Fruit fly (Drosophila melanogaster) whole organism, adult: ENCODE measurements around the gene ApepP.
A peak's percentile ranks its signal among the peaks of the same experiment; 100 is the strongest.

Experiments
- CG11617 ChIP-seq: fragments of 200-800 bp; sonication (Bioruptor generic); optimal IDR thresholded peaks from 2 replicates; lab custom pipeline; 2017; ENCODE audit warnings: mild to moderate bottlenecking, missing biosample characterization, missing genetic modification reagents, missing genetic modification characterization
- CG12768 ChIP-seq: fragments of 200-800 bp; sonication (Bioruptor generic); optimal IDR thresholded peaks from 2 replicates; lab custom pipeline; 2017; ENCODE audit warnings: missing biosample characterization, missing genetic modification characterization, mild to moderate bottlenecking, moderate library complexity, missing genetic modification reagents
- CG14711 ChIP-seq: fragments of 200-800 bp; sonication (Bioruptor generic); optimal IDR thresholded peaks from 2 replicates; lab custom pipeline; 2018; ENCODE audit warnings: missing biosample characterization, mild to moderate bottlenecking, missing genetic modification characterization, moderate library complexity
- CG1620 ChIP-seq: fragments of 200-800 bp; sonication (Bioruptor generic); optimal IDR thresholded peaks from 2 replicates; lab custom pipeline; 2016; ENCODE audit warnings: missing biosample characterization, missing genetic modification characterization
- CG33017 ChIP-seq: fragments of 200-800 bp; sonication (Bioruptor generic); optimal IDR thresholded peaks from 2 replicates; lab custom pipeline; 2018; ENCODE audit warnings: missing biosample characterization, mild to moderate bottlenecking, missing genetic modification characterization, moderate library complexity
- CG5204 ChIP-seq: fragments of 200-800 bp; sonication (Bioruptor generic); optimal IDR thresholded peaks from 2 replicates; lab custom pipeline; 2016; ENCODE audit warnings: missing biosample characterization, missing genetic modification characterization
- CG7045 ChIP-seq: fragments of 200-800 bp; sonication (Bioruptor generic); optimal IDR thresholded peaks from 2 replicates; lab custom pipeline; 2017; ENCODE audit warnings: missing biosample characterization, mild to moderate bottlenecking, missing genetic modification characterization
- CG7101 ChIP-seq: fragments of 200-800 bp; sonication (Bioruptor generic); optimal IDR thresholded peaks from 2 replicates; lab custom pipeline; 2018; ENCODE audit warnings: missing biosample characterization, mild to moderate bottlenecking, missing genetic modification characterization, moderate library complexity
- Clk ChIP-seq: fragments of 200-800 bp; sonication (Bioruptor generic); optimal IDR thresholded peaks from 2 replicates; lab custom pipeline; 2017; ENCODE audit warnings: missing biosample characterization, missing genetic modification characterization
- Crg-1 ChIP-seq: fragments of 200-800 bp; sonication (Bioruptor generic); optimal IDR thresholded peaks from 2 replicates; lab custom pipeline; 2016; ENCODE audit warnings: missing biosample characterization, missing genetic modification characterization
- Hr96 ChIP-seq: fragments of 200-800 bp; sonication (Bioruptor generic); optimal IDR thresholded peaks from 2 replicates; lab custom pipeline; 2016; ENCODE audit warnings: missing biosample characterization, missing genetic modification characterization
- Mnt ChIP-seq: fragments of 200-800 bp; sonication (Bioruptor generic); optimal IDR thresholded peaks from 2 replicates; lab custom pipeline; 2016; ENCODE audit warnings: missing biosample characterization, mild to moderate bottlenecking, missing genetic modification characterization
- bab1 ChIP-seq: fragments of 200-800 bp; sonication (Bioruptor generic); optimal IDR thresholded peaks from 3 replicates; lab custom pipeline; 2019; ENCODE audit warnings: missing biosample characterization, mild to moderate bottlenecking, missing genetic modification characterization, moderate library complexity
- cic ChIP-seq: fragments of 200-800 bp; sonication (Bioruptor generic); optimal IDR thresholded peaks from 2 replicates; lab custom pipeline; 2017; ENCODE audit warnings: missing biosample characterization, mild to moderate bottlenecking, missing genetic modification characterization, moderate library complexity
- cnc ChIP-seq, 2 experiments: fragments of >200 bp; optimal IDR thresholded peaks; 2 replicates each; lab custom pipeline; 2017
- kay ChIP-seq: fragments of 200-800 bp; sonication (Bioruptor generic); peaks from one replicate; lab custom pipeline; 2016; ENCODE audit warnings: missing biosample characterization, missing genetic modification characterization, borderline replicate concordance
- ovo ChIP-seq: fragments of 200-800 bp; sonication (Bioruptor generic); optimal IDR thresholded peaks from 2 replicates; lab custom pipeline; 2016; ENCODE audit warnings: missing biosample characterization, missing genetic modification characterization
- pad ChIP-seq: fragments of 200-800 bp; sonication (Bioruptor generic); optimal IDR thresholded peaks from 3 replicates; lab custom pipeline; 2017; ENCODE audit warnings: missing biosample characterization, missing genetic modification characterization, mild to moderate bottlenecking, moderate library complexity, missing genetic modification reagents
- tj ChIP-seq: fragments of 200-800 bp; sonication (Bioruptor generic); optimal IDR thresholded peaks from 3 replicates; lab custom pipeline; 2017; ENCODE audit warnings: missing biosample characterization, mild to moderate bottlenecking, missing genetic modification characterization, moderate library complexity
- toe ChIP-seq: fragments of 200-800 bp; sonication (Bioruptor generic); optimal IDR thresholded peaks from 2 replicates; lab custom pipeline; 2016; ENCODE audit warnings: missing biosample characterization, missing genetic modification characterization

Gene ApepP

dm6 chr2L:16888574-16889376 lies 21.4 kb downstream of the ApepP start:
- peak; percentile 90 for TF ChIP-seq cic (GFP tag; lab: Kevin White, UChicago)
- TF ChIP-seq CG33017 (tag; lab: Kevin White, UChicago), result no peak
- peak; percentile 15 for TF ChIP-seq tj
- peak in 1 of 2 experiments; percentile 56 for TF ChIP-seq cnc (optimal IDR thresholded peaks at IDR 0.05; lab: Kevin White, UChicago)
- TF ChIP-seq kay (GFP tag; lab: Kevin White, UChicago), result peak; percentile 24
- TF ChIP-seq Mnt (GFP tag; lab: Kevin White, UChicago), result peak; percentile 45
- no peak for TF ChIP-seq ovo (GFP tag; lab: Kevin White, UChicago)

- no peak for TF ChIP-seq Clk (GFP tag; lab: Kevin White, UChicago)
- peak; percentile 99 for TF ChIP-seq kay (GFP tag; lab: Kevin White, UChicago)
- peak; percentile 78 for TF ChIP-seq Mnt (GFP tag; lab: Kevin White, UChicago)
- peak; percentile 68 for TF ChIP-seq pad (GFP tag; lab: Kevin White, UChicago)
- no peak for TF ChIP-seq CG14711 (tag; lab: Kevin White, UChicago)
- TF ChIP-seq Hr96 (GFP tag; lab: Kevin White, UChicago), result peak; percentile 56
- TF ChIP-seq CG7045 (GFP tag; lab: Kevin White, UChicago), result peak; percentile 11
- peak; percentile 51 for TF ChIP-seq CG7101 (tag; lab: Kevin White, UChicago)
- no peak for TF ChIP-seq Crg-1
- peak; percentile 75 for TF ChIP-seq toe
- TF ChIP-seq cic (GFP tag; lab: Kevin White, UChicago), result no peak
- TF ChIP-seq CG12768 (GFP tag; lab: Kevin White, UChicago), result peak; percentile 8
- peak; percentile 82 for TF ChIP-seq CG5204 (GFP tag; lab: Kevin White, UChicago)
- no peak for TF ChIP-seq ovo (GFP tag; lab: Kevin White, UChicago)
- no peak for TF ChIP-seq cnc (optimal IDR thresholded peaks at IDR 0.05; lab: Kevin White, UChicago)
- peak; percentile 43 for TF ChIP-seq CG11617 (GFP tag; lab: Kevin White, UChicago)
- TF ChIP-seq tj, result peak; percentile 1
- peak; percentile 42 for TF ChIP-seq CG33017 (tag; lab: Kevin White, UChicago)
- TF ChIP-seq bab1 (GFP tag; lab: Kevin White, UChicago), result peak; percentile 8
- TF ChIP-seq CG1620 (GFP tag; lab: Kevin White, UChicago), result peak; percentile 58
These were observed 22.3 kb downstream of the ApepP start, which contains the start of the genes osi and tweek for dm6 chr2L:16887660-16888573. Gene osi, minus strand, starts transcription at chr2L:16887966. Gene tweek, plus strand, starts transcription at chr2L:16888490.

- no peak for TF ChIP-seq Hr96 (GFP tag; lab: Kevin White, UChicago)
- peak; percentile 46 for TF ChIP-seq CG11617 (GFP tag; lab: Kevin White, UChicago)
- no peak for TF ChIP-seq CG14711 (tag; lab: Kevin White, UChicago)
- TF ChIP-seq CG33017 (tag; lab: Kevin White, UChicago), result peak; percentile 36
- TF ChIP-seq Clk (GFP tag; lab: Kevin White, UChicago), result no peak
- peak; percentile 84 for TF ChIP-seq kay (GFP tag; lab: Kevin White, UChicago)
- TF ChIP-seq CG12768 (GFP tag; lab: Kevin White, UChicago), result peak; percentile 49
- no peak for TF ChIP-seq CG5204 (GFP tag; lab: Kevin White, UChicago)
- peak; percentile 59 for TF ChIP-seq Mnt (GFP tag; lab: Kevin White, UChicago)
- TF ChIP-seq ovo (GFP tag; lab: Kevin White, UChicago), result no peak
- no peak for TF ChIP-seq pad (GFP tag; lab: Kevin White, UChicago)
- peak; percentile 98 for TF ChIP-seq cic (GFP tag; lab: Kevin White, UChicago)
- peak; percentile 24 for TF ChIP-seq tj
- no peak for TF ChIP-seq CG7101 (tag; lab: Kevin White, UChicago)
These were observed 23.8 kb downstream of the ApepP start for dm6 chr2L:16886459-16886858.

dm6 chr2L:16885347-16885746 lies 24.9 kb downstream of the ApepP start:
- TF ChIP-seq Crg-1 (no peak), Hr96 (GFP tag; lab: Kevin White, UChicago) (no peak), CG7045 (GFP tag; lab: Kevin White, UChicago) (no peak), cnc (optimal IDR thresholded peaks at IDR 0.05; lab: Kevin White, UChicago) (no peak), CG12768 (GFP tag; lab: Kevin White, UChicago) (no peak), bab1 (GFP tag; lab: Kevin White, UChicago) (no peak), Clk (GFP tag; lab: Kevin White, UChicago) (no peak), CG7101 (tag; lab: Kevin White, UChicago) (no peak), CG11617 (GFP tag; lab: Kevin White, UChicago) (no peak), kay (GFP tag; lab: Kevin White, UChicago) (no peak), CG5204 (GFP tag; lab: Kevin White, UChicago) (no peak), ovo (GFP tag; lab: Kevin White, UChicago) (no peak), CG1620 (GFP tag; lab: Kevin White, UChicago) (no peak), CG33017 (tag; lab: Kevin White, UChicago) (no peak), cic (GFP tag; lab: Kevin White, UChicago) (no peak), pad (GFP tag; lab: Kevin White, UChicago) (no peak), CG14711 (tag; lab: Kevin White, UChicago) (no peak)
